Fruit fly (Drosophila melanogaster): ENCODE measurements around the gene ND-B14.5B.

- no peak for TF ChIP-seq pan (optimal IDR thresholded peaks at IDR 0.05)
- no peak for TF ChIP-seq Hr78 (GFP tag; optimal IDR thresholded peaks at IDR 0.05)
- TF ChIP-seq psq (GFP tag; optimal IDR thresholded peaks at IDR 0.05) = no peak
- no peak for TF ChIP-seq lola (GFP tag; optimal IDR thresholded peaks at IDR 0.05)
- no peak for TF ChIP-seq ey (GFP tag; optimal IDR thresholded peaks at IDR 0.05)
- TF ChIP-seq dsf (GFP tag; optimal IDR thresholded peaks at IDR 0.05; ENCODE audit: borderline replicate concordance) = no peak
- no peak for TF ChIP-seq OdsH (GFP tag; optimal IDR thresholded peaks at IDR 0.05)
Observed at dm6 chr2L:3148959-3149591, 3.4 kb upstream of the ND-B14.5B start.
